Fruit fly (Drosophila melanogaster) whole organism, pupa: ENCODE data around the gene chm.

Source experiments
- CG12605 ChIP-seq: fragments of 200-800 bp; sonication (Bioruptor generic); IDR thresholded peaks from 2 replicates; pipeline ENCODE4 v1.3.6; 2022; ENCODE audit warnings: missing biosample characterization, missing genetic modification characterization
- CG14655 ChIP-seq: fragments of 200-800 bp; sonication (Bioruptor generic); optimal IDR thresholded peaks from 3 replicates; lab custom pipeline; 2017; ENCODE audit warnings: mild to moderate bottlenecking, missing biosample characterization, missing genetic modification reagents, missing genetic modification characterization
- CG32121 ChIP-seq: fragments of 200-800 bp; sonication (Bioruptor generic); IDR thresholded peaks from 2 replicates; pipeline ENCODE4 v1.3.6; 2022; ENCODE audit warnings: missing biosample characterization, missing genetic modification characterization
- CG34367 ChIP-seq: fragments of 200-800 bp; sonication (Bioruptor generic); optimal IDR thresholded peaks from 2 replicates; lab custom pipeline; 2018; ENCODE audit warnings: missing biosample characterization, mild to moderate bottlenecking, missing genetic modification characterization
- CG8159 ChIP-seq: fragments of 200-800 bp; sonication (Bioruptor generic); optimal IDR thresholded peaks from 3 replicates; lab custom pipeline; 2018; ENCODE audit warnings: missing biosample characterization, mild to moderate bottlenecking, missing genetic modification characterization, moderate library complexity
- D1 ChIP-seq: fragments of 200-800 bp; sonication (Bioruptor generic); optimal IDR thresholded peaks from 2 replicates; lab custom pipeline; 2018; ENCODE audit warnings: missing biosample characterization, mild to moderate bottlenecking, missing genetic modification characterization, moderate library complexity
- EcR ChIP-seq: fragments of 200-800 bp; sonication (Bioruptor generic); optimal IDR thresholded peaks from 3 replicates; lab custom pipeline; 2019; ENCODE audit warnings: missing biosample characterization, missing genetic modification characterization, mild to moderate bottlenecking, moderate library complexity, missing genetic modification reagents
- Pif1B ChIP-seq: fragments of 200-800 bp; sonication (Bioruptor generic); optimal IDR thresholded peaks from 3 replicates; lab custom pipeline; 2016; ENCODE audit warnings: missing biosample characterization, missing genetic modification characterization
- Snoo ChIP-seq: fragments of 200-800 bp; sonication (Bioruptor generic); optimal IDR thresholded peaks from 3 replicates; lab custom pipeline; 2017; ENCODE audit warnings: missing biosample characterization, mild to moderate bottlenecking, missing genetic modification characterization, inconsistent platforms
- fd96Ca ChIP-seq: fragments of 200-800 bp; sonication (Bioruptor generic); IDR thresholded peaks from 3 replicates; pipeline ENCODE4 v1.3.6; 2022; ENCODE audit warnings: missing biosample characterization, missing genetic modification characterization
- gl ChIP-seq: fragments of 200-800 bp; sonication (Bioruptor generic); optimal IDR thresholded peaks from 2 replicates; lab custom pipeline; 2018; ENCODE audit warnings: missing biosample characterization, mild to moderate bottlenecking, missing genetic modification characterization

DNA sequence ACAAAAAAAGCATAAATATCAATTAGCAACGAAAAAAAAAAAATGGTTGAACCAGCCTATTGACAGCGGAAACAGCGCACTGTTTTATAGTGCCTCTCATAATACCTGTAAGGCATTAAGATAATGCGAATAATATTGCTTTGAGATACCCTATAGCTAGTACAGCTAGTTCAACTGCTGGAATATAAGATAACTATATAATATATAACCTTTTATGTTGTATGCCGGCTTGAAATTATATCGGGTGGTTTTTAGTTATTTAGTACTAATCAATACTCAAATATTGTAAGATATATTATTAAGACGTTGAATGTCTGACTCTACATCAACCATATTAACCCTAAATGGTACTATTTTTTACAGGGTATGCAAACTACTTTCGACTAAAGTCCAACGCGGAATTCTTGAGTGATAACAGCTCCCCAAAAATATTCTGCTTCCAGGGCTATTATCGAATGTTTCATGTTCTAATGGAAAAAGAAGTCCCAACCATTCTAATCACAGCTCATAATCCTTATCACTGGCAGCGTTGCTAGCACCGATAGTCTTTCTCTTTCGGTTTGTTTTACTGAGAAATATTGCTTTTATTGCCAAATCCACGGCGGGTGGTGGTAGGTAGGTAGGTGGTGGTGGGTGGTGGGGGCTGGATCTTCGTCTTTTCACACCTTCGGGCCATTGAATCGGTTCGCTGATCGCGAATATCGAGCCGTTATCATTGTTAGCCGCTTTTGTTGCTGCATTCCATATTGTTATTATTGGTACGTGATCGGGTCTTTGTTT lies 21.9 kb downstream of the chm start:
- TF ChIP-seq CG34367 (tag; lab: Kevin White, UChicago), result peak; percentile 25
- TF ChIP-seq CG14655 (GFP tag; lab: Kevin White, UChicago), result peak; percentile 25
- TF ChIP-seq Pif1B (GFP tag; lab: Kevin White, UChicago), result no peak
- no peak for TF ChIP-seq D1
- no peak for TF ChIP-seq EcR (GFP tag; lab: Kevin White, UChicago)
- no peak for TF ChIP-seq CG12605 (GFP tag; lab: Robert Waterston, UW)
- no peak for TF ChIP-seq fd96Ca (GFP tag; lab: Robert Waterston, UW)
- TF ChIP-seq gl, result no peak
- no peak for TF ChIP-seq Snoo
- TF ChIP-seq CG8159 (tag; lab: Kevin White, UChicago), result no peak
- peak; percentile 49; the same call in 1 of the 2 replicates for TF ChIP-seq CG32121 (GFP tag; lab: Robert Waterston, UW)
